Fruit fly (Drosophila melanogaster) whole organism, embryonic: Measurements from ENCODE around the gene sad.
A peak's percentile ranks its signal among the peaks of the same experiment; 100 is the strongest.

Source experiments
- Ada2b ChIP-seq: fragments of 200-800 bp; sonication (Bioruptor generic); IDR thresholded peaks from 2 replicates; pipeline ENCODE4 v1.3.6; 2022; ENCODE audit warnings: missing biosample characterization, missing genetic modification characterization
- Adf1 ChIP-seq: fragments of 200-800 bp; sonication (Bioruptor generic); IDR thresholded peaks from 2 replicates; pipeline ENCODE4 v1.3.6; 2022; ENCODE audit warnings: missing biosample characterization, missing genetic modification characterization
- Aef1 ChIP-seq: fragments of 200-800 bp; sonication (Bioruptor generic); IDR thresholded peaks from 3 replicates; pipeline ENCODE4 v1.3.6; 2022; ENCODE audit warnings: missing biosample characterization, missing genetic modification characterization
- CG10274 ChIP-seq: fragments of 200-800 bp; sonication (Bioruptor generic); optimal IDR thresholded peaks from 3 replicates; lab custom pipeline; 2017; ENCODE audit warnings: missing biosample characterization, mild to moderate bottlenecking, missing genetic modification characterization
- CG13894 ChIP-seq: fragments of 200-800 bp; sonication (Bioruptor generic); optimal IDR thresholded peaks from 3 replicates; lab custom pipeline; 2018; ENCODE audit warnings: missing biosample characterization, mild to moderate bottlenecking, missing genetic modification characterization, moderate library complexity
- CG14667 ChIP-seq: fragments of 200-800 bp; sonication (Bioruptor generic); IDR thresholded peaks from 2 replicates; pipeline ENCODE4 v1.3.6; 2022; ENCODE audit warnings: missing biosample characterization, missing genetic modification characterization
- CG18011 ChIP-seq: fragments of 200-800 bp; sonication (Bioruptor generic); optimal IDR thresholded peaks from 2 replicates; lab custom pipeline; 2017; ENCODE audit warnings: missing biosample characterization, missing genetic modification characterization, mild to moderate bottlenecking, moderate library complexity, missing genotype
- CG3407 ChIP-seq: fragments of 200-800 bp; sonication (Bioruptor generic); optimal IDR thresholded peaks from 2 replicates; lab custom pipeline; 2018; ENCODE audit warnings: missing biosample characterization, mild to moderate bottlenecking, missing genetic modification characterization
- CG4424 ChIP-seq: fragments of 200-800 bp; sonication (Bioruptor generic); optimal IDR thresholded peaks from 3 replicates; lab custom pipeline; 2016; ENCODE audit warnings: missing biosample characterization, missing genetic modification characterization
- CG7556 ChIP-seq: fragments of 200-800 bp; sonication (Bioruptor generic); optimal IDR thresholded peaks from 2 replicates; lab custom pipeline; 2017; ENCODE audit warnings: missing biosample characterization, mild to moderate bottlenecking, missing genetic modification characterization
- CG7745 ChIP-seq: fragments of 200-800 bp; sonication (Bioruptor generic); optimal IDR thresholded peaks from 2 replicates; lab custom pipeline; 2018; ENCODE audit warnings: missing biosample characterization, mild to moderate bottlenecking, missing genetic modification characterization, moderate library complexity
- CG7839 ChIP-seq: fragments of 200-800 bp; sonication (Bioruptor generic); optimal IDR thresholded peaks from 3 replicates; lab custom pipeline; 2018; ENCODE audit warnings: missing biosample characterization, mild to moderate bottlenecking, missing genetic modification characterization, moderate library complexity
- CG8089 ChIP-seq: fragments of 200-800 bp; sonication (Bioruptor generic); optimal IDR thresholded peaks from 3 replicates; lab custom pipeline; 2016; ENCODE audit warnings: missing biosample characterization, missing genetic modification characterization
- CG8478 ChIP-seq: fragments of >200 bp; optimal IDR thresholded peaks from 2 replicates; lab custom pipeline; 2018
- CkIIα-i1 ChIP-seq: fragments of 200-800 bp; sonication (Bioruptor generic); IDR thresholded peaks from 2 replicates; pipeline ENCODE4 v1.3.6; 2022; ENCODE audit warnings: missing biosample characterization, missing genetic modification characterization
- Dref ChIP-seq: fragments of 200-800 bp; sonication (Bioruptor generic); IDR thresholded peaks from 2 replicates; pipeline ENCODE4 v1.3.6; 2022; ENCODE audit warnings: missing biosample characterization, missing genetic modification characterization
- Elba2 ChIP-seq: fragments of 200-800 bp; sonication (Bioruptor generic); optimal IDR thresholded peaks from 3 replicates; lab custom pipeline; 2016; ENCODE audit warnings: missing biosample characterization, missing genetic modification characterization
- GATAe ChIP-seq: fragments of 200-800 bp; sonication (Bioruptor generic); conservative IDR thresholded peaks from 2 replicates; pipeline ENCODE4 v1.3.6; 2022; ENCODE audit warnings: missing biosample characterization, missing genetic modification characterization
- HHEX ChIP-seq: fragments of 200-800 bp; sonication (Bioruptor generic); optimal IDR thresholded peaks from 3 replicates; lab custom pipeline; 2017; ENCODE audit warnings: missing biosample characterization, mild to moderate bottlenecking, missing genetic modification characterization, missing genetic modification reagents
- NC2α ChIP-seq: fragments of 200-800 bp; sonication (Bioruptor generic); optimal IDR thresholded peaks from 2 replicates; lab custom pipeline; 2016; ENCODE audit warnings: missing biosample characterization, missing genetic modification characterization
- NfI ChIP-seq: fragments of 200-800 bp; sonication (Bioruptor generic); optimal IDR thresholded peaks from 3 replicates; lab custom pipeline; 2018; ENCODE audit warnings: missing biosample characterization, mild to moderate bottlenecking, missing genetic modification characterization, moderate library complexity
- Oaz ChIP-seq: fragments of 200-800 bp; sonication (Bioruptor generic); IDR thresholded peaks from 2 replicates; pipeline ENCODE4 v1.3.6; 2022; ENCODE audit warnings: missing biosample characterization, missing genetic modification characterization
- Oli ChIP-seq: fragments of 200-800 bp; sonication (Bioruptor generic); optimal IDR thresholded peaks from 2 replicates; lab custom pipeline; 2018; ENCODE audit warnings: missing biosample characterization, mild to moderate bottlenecking, missing genetic modification characterization, moderate library complexity
- Pdp1 ChIP-seq, 2 experiments: fragments of 200-800 bp; sonication (Bioruptor generic); optimal IDR thresholded peaks; 3 replicates each; lab custom pipeline; 2016; ENCODE audit warnings: missing biosample characterization in 2 of 2, missing genetic modification characterization in 2 of 2, mild to moderate bottlenecking in 1 of 2, moderate library complexity in 1 of 2
- Six4 ChIP-seq: fragments of 200-800 bp; sonication (Bioruptor generic); optimal IDR thresholded peaks from 2 replicates; lab custom pipeline; 2016; ENCODE audit warnings: missing biosample characterization, missing genetic modification characterization
- Sox102F ChIP-seq: fragments of 200-800 bp; sonication (Bioruptor generic); optimal IDR thresholded peaks from 2 replicates; lab custom pipeline; 2018; ENCODE audit warnings: missing biosample characterization, mild to moderate bottlenecking, missing genetic modification characterization, moderate library complexity
- Ssrp ChIP-seq: fragments of 200-800 bp; sonication (Bioruptor generic); optimal IDR thresholded peaks from 2 replicates; lab custom pipeline; 2018; ENCODE audit warnings: missing biosample characterization, mild to moderate bottlenecking, missing genetic modification characterization, moderate library complexity
- btn ChIP-seq: fragments of 200-800 bp; sonication (Bioruptor generic); optimal IDR thresholded peaks from 2 replicates; lab custom pipeline; 2016; ENCODE audit warnings: missing biosample characterization, missing genetic modification characterization
- crp ChIP-seq, 2 experiments: fragments of 200-800 bp; sonication (Bioruptor generic); optimal IDR thresholded peaks; 2 replicates in 1 of 2; 3 replicates in 1 of 2; lab custom pipeline; 2017; ENCODE audit warnings: missing biosample characterization in 2 of 2, missing genetic modification characterization in 2 of 2, mild to moderate bottlenecking in 1 of 2, moderate library complexity in 1 of 2
- dmrt11E ChIP-seq: fragments of 200-800 bp; sonication (Bioruptor generic); optimal IDR thresholded peaks from 3 replicates; lab custom pipeline; 2018; ENCODE audit warnings: missing biosample characterization, mild to moderate bottlenecking, missing genetic modification characterization, moderate library complexity
- dpn ChIP-seq, 2 experiments: fragments of 200-800 bp; sonication (Bioruptor generic); optimal IDR thresholded peaks; 3 replicates each; lab custom pipeline; 2016; ENCODE audit warnings: missing biosample characterization in 2 of 2, missing genetic modification characterization in 2 of 2
- en ChIP-seq: fragments of 200-800 bp; sonication (Bioruptor generic); optimal IDR thresholded peaks from 2 replicates; lab custom pipeline; 2016; ENCODE audit warnings: missing biosample characterization, missing genetic modification characterization
- fd102C ChIP-seq: fragments of 200-800 bp; sonication (Bioruptor generic); optimal IDR thresholded peaks from 2 replicates; lab custom pipeline; 2018; ENCODE audit warnings: missing biosample characterization, mild to moderate bottlenecking, missing genetic modification characterization, moderate library complexity
- fd96Cb ChIP-seq: fragments of 200-800 bp; sonication (Bioruptor generic); optimal IDR thresholded peaks from 2 replicates; lab custom pipeline; 2018; ENCODE audit warnings: missing biosample characterization, mild to moderate bottlenecking, missing genetic modification characterization, moderate library complexity
- fu2 ChIP-seq: fragments of 200-800 bp; sonication (Bioruptor generic); optimal IDR thresholded peaks from 2 replicates; lab custom pipeline; 2016; ENCODE audit warnings: missing biosample characterization, missing genetic modification characterization
- gce ChIP-seq: fragments of 200-800 bp; sonication (Bioruptor generic); IDR thresholded peaks from 3 replicates; pipeline ENCODE4 v1.3.6; 2022; ENCODE audit warnings: missing biosample characterization, missing genetic modification characterization
- gt ChIP-seq: fragments of 200-800 bp; sonication (Bioruptor generic); IDR thresholded peaks from 2 replicates; pipeline ENCODE4 v1.3.6; 2022; ENCODE audit warnings: missing biosample characterization, missing genetic modification characterization
- hkb ChIP-seq, 2 experiments: fragments of 200-800 bp in 1 of 2; fragments of >200 bp in 1 of 2; sonication (Bioruptor generic) in 1 of 2; IDR thresholded peaks in 1 of 2; optimal IDR thresholded peaks in 1 of 2; 2 replicates each; pipeline versions ENCODE4 v1.3.6 to Lab custom; 2017 to 2022; ENCODE audit warnings: missing biosample characterization in 1 of 2, missing genetic modification characterization in 1 of 2
- jing ChIP-seq: fragments of 200-800 bp; sonication (Bioruptor generic); optimal IDR thresholded peaks from 2 replicates; lab custom pipeline; 2018; ENCODE audit warnings: missing biosample characterization, mild to moderate bottlenecking, missing genetic modification characterization
- jumu ChIP-seq: fragments of 200-800 bp; sonication (Bioruptor generic); optimal IDR thresholded peaks from 3 replicates; lab custom pipeline; 2016; ENCODE audit warnings: missing biosample characterization, missing genetic modification characterization
- lab ChIP-seq: fragments of 200-800 bp; sonication (Bioruptor generic); optimal IDR thresholded peaks from 3 replicates; lab custom pipeline; 2017; ENCODE audit warnings: missing biosample characterization, missing genetic modification characterization, mild to moderate bottlenecking, moderate library complexity, missing genetic modification reagents
- lilli ChIP-seq: fragments of 200-800 bp; sonication (Bioruptor generic); optimal IDR thresholded peaks from 3 replicates; lab custom pipeline; 2016; ENCODE audit warnings: missing biosample characterization, missing genetic modification characterization
- luna ChIP-seq: fragments of 200-800 bp; sonication (Bioruptor generic); optimal IDR thresholded peaks from 2 replicates; lab custom pipeline; 2016; ENCODE audit warnings: missing biosample characterization, missing genetic modification characterization
- maf-S ChIP-seq: fragments of 200-800 bp; sonication (Bioruptor generic); optimal IDR thresholded peaks from 2 replicates; lab custom pipeline; 2016; ENCODE audit warnings: missing biosample characterization, missing genetic modification characterization
- org-1 ChIP-seq: fragments of 200-800 bp; sonication (Bioruptor generic); optimal IDR thresholded peaks from 2 replicates; lab custom pipeline; 2017; ENCODE audit warnings: missing biosample characterization, missing genetic modification characterization
- sd ChIP-seq: fragments of 200-800 bp; sonication (Bioruptor generic); optimal IDR thresholded peaks from 3 replicates; lab custom pipeline; 2018; ENCODE audit warnings: missing biosample characterization, mild to moderate bottlenecking, missing genetic modification characterization, moderate library complexity
- tio ChIP-seq: fragments of 200-800 bp; sonication (Bioruptor generic); optimal IDR thresholded peaks from 2 replicates; lab custom pipeline; 2017; ENCODE audit warnings: missing biosample characterization, missing genetic modification characterization, inconsistent platforms
- tna ChIP-seq: fragments of 200-800 bp; sonication (Bioruptor generic); IDR thresholded peaks from 2 replicates; pipeline ENCODE4 v1.3.6; 2022; ENCODE audit warnings: missing biosample characterization, missing genetic modification characterization; ENCODE audit not compliant: partially characterized antibody
- wor ChIP-seq: fragments of 200-800 bp; sonication (Bioruptor generic); IDR thresholded peaks from 2 replicates; pipeline ENCODE4 v1.3.6; 2022; ENCODE audit warnings: missing biosample characterization, missing genetic modification characterization
- zen ChIP-seq: fragments of 200-800 bp; sonication (Bioruptor generic); optimal IDR thresholded peaks from 3 replicates; lab custom pipeline; 2018; ENCODE audit warnings: missing biosample characterization, mild to moderate bottlenecking, missing genetic modification characterization, moderate library complexity

Gene sad

dm6 chr3R:11882506-11882953 is 5.5 kb downstream of the sad start, which contains the start of the genes CG6962 and CG31368 (continued):
- TF ChIP-seq fd102C (GFP tag; lab: Kevin White, UChicago) (peak; percentile 27), fd96Cb (tag; lab: Kevin White, UChicago) (peak; percentile 84), Adf1 (GFP tag; lab: Robert Waterston, UW) (peak; percentile 65), luna (peak; percentile 17), Dref (GFP tag; lab: Robert Waterston, UW) (peak; percentile 30), CG7839 (tag; lab: Kevin White, UChicago) (peak; percentile 87), fu2 (GFP tag; lab: Kevin White, UChicago) (peak; percentile 49), gce (GFP tag; lab: Robert Waterston, UW) (peak; percentile 44; the same call in 1 of the 3 replicates), btn (GFP tag; lab: Kevin White, UChicago) (no peak), CkIIα-i1 (GFP tag; lab: Robert Waterston, UW) (peak; percentile 14; the same call in 1 of the 2 replicates), CG10274 (GFP tag; lab: Kevin White, UChicago) (peak; percentile 25), jumu (peak; percentile 63), Sox102F (GFP tag; lab: Kevin White, UChicago) (peak; percentile 88), HHEX (GFP tag; lab: Kevin White, UChicago) (peak; percentile 65), maf-S (GFP tag; lab: Kevin White, UChicago) (peak; percentile 55), CG14667 (GFP tag; lab: Robert Waterston, UW) (peak; percentile 67; the same call in 1 of the 2 replicates), Aef1 (GFP tag; lab: Robert Waterston, UW) (peak; percentile 83), Ssrp (tag; lab: Kevin White, UChicago) (peak; percentile 89), sd (tag; lab: Kevin White, UChicago) (peak; percentile 91), NfI (GFP tag; lab: Kevin White, UChicago) (peak; percentile 89), org-1 (GFP tag; lab: Kevin White, UChicago) (peak; percentile 33), dmrt11E (tag; lab: Kevin White, UChicago) (peak; percentile 86), CG8089 (peak; percentile 31), Elba2 (GFP tag; lab: Kevin White, UChicago) (peak; percentile 32), CG18011 (peak; percentile 61), NC2α (peak; percentile 9), Pdp1 (GFP tag; optimal IDR thresholded peaks at IDR 0.05; lab: Kevin White, UChicago) (peak; percentile 70 to 77), CG7745 (tag; lab: Kevin White, UChicago) (no peak), dpn (GFP tag; optimal IDR thresholded peaks at IDR 0.05; lab: Kevin White, UChicago) (peak; percentile 80 to 87), en (GFP tag; lab: Kevin White, UChicago) (no peak), GATAe (GFP tag; lab: Robert Waterston, UW) (no peak; the same call in 1 of the 2 replicates), wor (peak; percentile 15; the same call in 1 of the 2 replicates), CG7556 (peak; percentile 72), tna (GFP tag; lab: Robert Waterston, UW) (no peak), tio (GFP tag; lab: Kevin White, UChicago) (peak; percentile 76), Ada2b (GFP tag; lab: Robert Waterston, UW) (peak; percentile 82), zen (peak; percentile 87), CG8478 (no peak), Oli (tag; lab: Kevin White, UChicago) (peak; percentile 76), hkb (optimal IDR thresholded peaks at IDR 0.05; lab: Kevin White, UChicago) (peak; percentile 75), hkb (GFP tag; IDR thresholded peaks at IDR 0.05; lab: Robert Waterston, UW) (peak; percentile 72), lab (no peak), gt (GFP tag; lab: Robert Waterston, UW) (peak; percentile 49; the same call in 1 of the 2 replicates), jing (GFP tag; lab: Kevin White, UChicago) (peak; percentile 60), CG4424 (GFP tag; lab: Kevin White, UChicago) (peak; percentile 85), Six4 (GFP tag; lab: Kevin White, UChicago) (peak; percentile 79), crp (GFP tag; optimal IDR thresholded peaks at IDR 0.05; lab: Kevin White, UChicago) (peak in 1 of 2 experiments; percentile 52), CG13894 (tag; lab: Kevin White, UChicago) (peak; percentile 72), Oaz (GFP tag; lab: Robert Waterston, UW) (peak; percentile 59), lilli (GFP tag; lab: Kevin White, UChicago) (peak; percentile 88), CG3407 (peak; percentile 53)
